Worm (Caenorhabditis elegans) whole organism, L2 larva: ENCODE measurements around the gene btb-7.

Experiments used
- C34F6.9 ChIP-seq: fragments of 150-350 bp; optimal IDR thresholded peaks from 2 replicates; lab custom pipeline; 2014; ENCODE audit warnings: missing biosample characterization, missing genetic modification characterization
- F13H6.1 ChIP-seq: sonication (generic microtip); optimal IDR thresholded peaks from 2 replicates; lab custom pipeline; 2016; ENCODE audit warnings: missing genetic modification characterization, missing compliant biosample characterization
- R02D3.7 ChIP-seq: fragments of 150-350 bp; optimal IDR thresholded peaks from 2 replicates; lab custom pipeline; 2014; ENCODE audit warnings: missing biosample characterization, missing genetic modification characterization
- Y55F3AM.14 ChIP-seq: fragments of 200-800 bp; sonication (Bioruptor generic); optimal IDR thresholded peaks from 2 replicates; lab custom pipeline; 2018; ENCODE audit warnings: mild to moderate bottlenecking, missing genetic modification characterization, missing compliant biosample characterization
- aly-2 ChIP-seq: fragments of 150-350 bp; optimal IDR thresholded peaks from 2 replicates; lab custom pipeline; 2014; ENCODE audit warnings: missing biosample characterization, missing genetic modification characterization
- ama-1 ChIP-seq: fragments of 150-350 bp; optimal IDR thresholded peaks from 2 replicates; lab custom pipeline; 2018; ENCODE audit warnings: inconsistent platforms
- blmp-1 ChIP-seq: sonication (generic microtip); optimal IDR thresholded peaks from 2 replicates; lab custom pipeline; 2017; ENCODE audit warnings: missing genetic modification characterization, mild to moderate bottlenecking, missing compliant biosample characterization, antibody characterized with exemption, moderate library complexity; ENCODE audit not compliant: insufficient read depth
- ceh-82 ChIP-seq: fragments of 150-350 bp; optimal IDR thresholded peaks from 2 replicates; lab custom pipeline; 2014; ENCODE audit warnings: missing biosample characterization, missing genetic modification characterization
- egl-27 ChIP-seq: sonication (generic microtip); optimal IDR thresholded peaks from 3 replicates; lab custom pipeline; 2017; ENCODE audit warnings: missing biosample characterization, missing genetic modification reagents, missing genetic modification characterization
- elt-3 ChIP-seq: sonication (generic microtip); optimal IDR thresholded peaks from 2 replicates; lab custom pipeline; 2017; ENCODE audit warnings: missing biosample characterization, missing genetic modification characterization
- fos-1 ChIP-seq: fragments of 150-350 bp; optimal IDR thresholded peaks from 2 replicates; lab custom pipeline; 2014; ENCODE audit warnings: missing biosample characterization, missing genetic modification characterization
- gmeb-1 ChIP-seq: fragments of 150-350 bp; optimal IDR thresholded peaks from 2 replicates; lab custom pipeline; 2014; ENCODE audit warnings: missing biosample characterization, missing genetic modification characterization
- lin-11 ChIP-seq: fragments of 150-350 bp; sonication (generic microtip); optimal IDR thresholded peaks from 2 replicates; lab custom pipeline; 2014; ENCODE audit warnings: missing biosample characterization, missing genetic modification characterization, inconsistent platforms, mixed read lengths
- lin-39 ChIP-seq: fragments of 150-350 bp; optimal IDR thresholded peaks from 2 replicates; lab custom pipeline; 2014; ENCODE audit warnings: missing biosample characterization, missing genetic modification reagents, missing genetic modification characterization
- lsy-2 ChIP-seq, 2 experiments: fragments of 150-350 bp in 1 of 2; sonication (generic microtip) in 1 of 2; optimal IDR thresholded peaks; 2 replicates each; lab custom pipeline; 2014 to 2017; ENCODE audit warnings: missing biosample characterization in 2 of 2, missing genetic modification characterization in 2 of 2
- mab-5 ChIP-seq: fragments of 150-350 bp; optimal IDR thresholded peaks from 2 replicates; lab custom pipeline; 2014; ENCODE audit warnings: missing biosample characterization, missing genetic modification characterization
- mbf-1 ChIP-seq: sonication (generic microtip); optimal IDR thresholded peaks from 2 replicates; lab custom pipeline; 2017; ENCODE audit warnings: missing biosample characterization, missing genetic modification characterization
- mdl-1 ChIP-seq, 2 experiments: fragments of 150-350 bp in 1 of 2; sonication (generic microtip) in 1 of 2; optimal IDR thresholded peaks; 2 replicates each; lab custom pipeline; 2017; ENCODE audit warnings: missing biosample characterization in 2 of 2, missing genetic modification characterization in 2 of 2
- nhr-10 ChIP-seq: sonication (generic microtip); optimal IDR thresholded peaks from 2 replicates; lab custom pipeline; 2017; ENCODE audit warnings: missing biosample characterization, missing genetic modification characterization
- nhr-11 ChIP-seq: fragments of 150-350 bp; optimal IDR thresholded peaks from 2 replicates; lab custom pipeline; 2014; ENCODE audit warnings: missing biosample characterization, missing genetic modification characterization
- nhr-12 ChIP-seq: fragments of 150-350 bp; optimal IDR thresholded peaks from 2 replicates; lab custom pipeline; 2014; ENCODE audit warnings: missing biosample characterization, missing genetic modification characterization
- nhr-129 ChIP-seq: fragments of 150-350 bp; optimal IDR thresholded peaks from 2 replicates; lab custom pipeline; 2014; ENCODE audit warnings: missing biosample characterization, missing genetic modification characterization
- nhr-21 ChIP-seq: fragments of 150-350 bp; optimal IDR thresholded peaks from 2 replicates; lab custom pipeline; 2014; ENCODE audit warnings: missing biosample characterization, missing genetic modification characterization
- nhr-23 ChIP-seq: fragments of 150-350 bp; optimal IDR thresholded peaks from 2 replicates; lab custom pipeline; 2014; ENCODE audit warnings: missing biosample characterization, missing genetic modification reagents, missing genetic modification characterization
- nhr-237 ChIP-seq: fragments of 150-350 bp; optimal IDR thresholded peaks from 2 replicates; lab custom pipeline; 2014; ENCODE audit warnings: missing biosample characterization, missing genetic modification characterization
- nhr-25 ChIP-seq: fragments of 150-350 bp; sonication (generic microtip); optimal IDR thresholded peaks from 3 replicates; lab custom pipeline; 2014; ENCODE audit warnings: missing biosample characterization, missing genetic modification characterization
- nhr-6 ChIP-seq: fragments of 150-350 bp; optimal IDR thresholded peaks from 2 replicates; lab custom pipeline; 2014; ENCODE audit warnings: missing biosample characterization, missing genetic modification characterization
- nhr-77 ChIP-seq: fragments of 150-350 bp; optimal IDR thresholded peaks from 2 replicates; lab custom pipeline; 2014; ENCODE audit warnings: missing biosample characterization, missing genetic modification characterization
- peb-1 ChIP-seq: fragments of 150-350 bp; optimal IDR thresholded peaks from 2 replicates; lab custom pipeline; 2014; ENCODE audit warnings: missing biosample characterization, missing genetic modification characterization
- sem-4 ChIP-seq: fragments of 150-350 bp; optimal IDR thresholded peaks from 2 replicates; lab custom pipeline; 2014; ENCODE audit warnings: missing biosample characterization, missing genetic modification reagents, missing genetic modification characterization
- skn-1 ChIP-seq: sonication (generic microtip); optimal IDR thresholded peaks from 2 replicates; lab custom pipeline; 2017; ENCODE audit warnings: missing biosample characterization, missing genetic modification characterization
- sma-3 ChIP-seq: sonication (generic microtip); optimal IDR thresholded peaks from 2 replicates; lab custom pipeline; 2016; ENCODE audit warnings: missing genetic modification reagents, missing genetic modification characterization, missing compliant biosample characterization
- unc-62 ChIP-seq: fragments of 150-350 bp; optimal IDR thresholded peaks from 2 replicates; lab custom pipeline; 2014; ENCODE audit warnings: missing biosample characterization, missing genetic modification reagents, missing genetic modification characterization
- zag-1 ChIP-seq: fragments of 150-350 bp; optimal IDR thresholded peaks from 2 replicates; lab custom pipeline; 2014; ENCODE audit warnings: missing biosample characterization, missing genetic modification characterization
- ztf-1 ChIP-seq: fragments of 200-800 bp; sonication (Bioruptor generic); conservative IDR thresholded peaks from 2 replicates; pipeline ENCODE4 v1.3.6; 2022; ENCODE audit warnings: missing genetic modification characterization, missing compliant biosample characterization
- ztf-11 ChIP-seq: sonication (generic microtip); optimal IDR thresholded peaks from 2 replicates; lab custom pipeline; 2017; ENCODE audit warnings: missing biosample characterization, missing genetic modification characterization
- ztf-4 ChIP-seq: fragments of 150-350 bp; optimal IDR thresholded peaks from 2 replicates; lab custom pipeline; 2014; ENCODE audit warnings: missing biosample characterization, missing genetic modification characterization

btb-7 gene

DNA sequence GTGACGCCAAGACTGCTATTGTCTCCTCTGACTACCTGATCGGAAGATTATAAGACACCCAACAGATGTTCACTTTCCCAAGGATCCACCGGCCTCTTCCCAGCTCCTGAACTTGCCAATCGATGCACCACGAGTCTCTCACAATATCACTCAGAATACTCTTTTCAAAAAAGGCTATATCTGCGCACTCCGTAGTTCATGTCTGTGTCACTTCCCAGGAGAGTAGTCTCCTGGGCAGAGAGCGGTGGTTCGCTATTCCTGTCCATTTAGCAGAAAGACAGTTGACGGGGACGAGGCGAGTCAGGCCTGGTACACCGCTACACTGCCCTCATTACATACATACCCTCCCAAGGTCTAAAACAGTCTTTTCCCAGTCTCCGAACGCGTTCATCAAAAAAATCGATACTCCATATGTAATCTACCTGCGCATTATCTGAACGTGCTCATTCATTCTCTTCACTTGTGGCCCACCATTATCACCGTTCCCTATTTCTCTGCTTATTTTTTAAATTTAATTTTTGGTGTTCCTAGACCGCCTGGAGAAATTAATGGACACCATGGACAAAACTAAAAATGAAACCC is 1.8 kb downstream of the btb-7 start, which contains the start of gene btb-6:
Gene btb-6 (plus strand): TSS at position 532 of the 582 bp plus-strand sequence.
- no peak for TF ChIP-seq mab-5 (tag; lab: Kevin White, UChicago)
- TF ChIP-seq, all 48 proteins: peak for 0

DNA sequence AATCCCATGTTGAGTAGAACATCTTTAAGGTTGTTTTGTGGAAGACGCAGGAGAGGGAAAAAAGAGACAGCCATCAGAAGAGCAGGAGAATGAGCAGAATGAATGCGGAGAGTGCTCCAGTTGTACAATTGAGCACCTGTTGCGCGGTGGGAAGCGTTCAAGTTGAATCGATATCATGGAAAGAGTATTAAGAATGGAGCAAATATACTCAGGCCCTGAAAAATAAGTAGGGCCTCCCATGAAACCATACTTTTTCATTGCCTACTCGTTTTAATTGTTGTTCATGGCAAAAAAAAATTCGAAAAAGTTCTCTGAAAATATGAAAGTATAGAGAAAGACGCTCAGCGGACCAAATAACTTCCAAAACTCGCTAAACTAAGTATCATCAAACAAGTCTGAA is 6.1 kb downstream of the btb-7 start, which contains the start of gene fbxb-48:
Gene fbxb-48 (minus strand): TSS at position 101 of the 400 bp plus-strand sequence.
- TF ChIP-seq egl-27 (tag; lab: Kevin White, UChicago) (no peak), R02D3.7 (tag; lab: Kevin White, UChicago) (no peak), zag-1 (tag; lab: Kevin White, UChicago) (no peak), sma-3 (GFP tag; lab: Kevin White, UChicago) (no peak), ztf-4 (tag; lab: Kevin White, UChicago) (no peak), nhr-6 (no peak), nhr-12 (no peak), nhr-77 (tag; lab: Kevin White, UChicago) (no peak), lin-39 (tag; lab: Kevin White, UChicago) (no peak), ceh-82 (tag; lab: Kevin White, UChicago) (no peak), nhr-10 (tag; lab: Kevin White, UChicago) (no peak), nhr-25 (no peak)

DNA sequence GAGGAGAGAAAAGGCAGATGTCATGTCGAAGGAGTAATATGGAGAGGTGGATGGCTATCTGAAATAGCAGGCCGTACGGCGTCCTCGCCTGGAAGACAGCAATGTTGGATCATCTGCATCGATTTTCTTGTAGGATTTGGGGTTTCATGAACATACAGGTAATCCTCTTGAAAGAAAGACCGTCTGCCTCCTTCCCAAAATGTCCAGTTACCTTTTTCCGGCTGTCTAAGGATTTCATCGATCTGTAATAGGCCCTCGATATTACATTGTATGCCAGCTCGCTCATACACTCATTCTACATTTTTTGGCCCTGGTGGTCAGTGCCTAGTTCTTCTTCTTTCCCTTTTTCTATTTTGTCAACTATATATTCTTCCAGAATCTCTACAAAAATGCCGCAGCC is 9.4 kb downstream of the btb-7 start, which contains the start of the genes fbxb-5 and btb-8:
Gene fbxb-5 (minus strand): TSS at position 101 of the 400 bp plus-strand sequence.
Gene btb-8 (plus strand): TSS at position 377 of the 400 bp plus-strand sequence.
- TF ChIP-seq nhr-129 (tag; lab: Kevin White, UChicago) (no peak), ztf-11 (tag; lab: Kevin White, UChicago) (no peak), skn-1 (tag; lab: Kevin White, UChicago) (no peak), egl-27 (tag; lab: Kevin White, UChicago) (no peak), nhr-11 (tag; lab: Kevin White, UChicago) (no peak), blmp-1 (no peak), mbf-1 (tag; lab: Kevin White, UChicago) (no peak), nhr-6 (no peak), sem-4 (tag; lab: Kevin White, UChicago) (no peak), nhr-237 (tag; lab: Kevin White, UChicago) (no peak), aly-2 (no peak), lin-11 (tag; lab: Kevin White, UChicago) (no peak), mdl-1 (tag; optimal IDR thresholded peaks at IDR 0.05; lab: Kevin White, UChicago) (no peak)

DNA sequence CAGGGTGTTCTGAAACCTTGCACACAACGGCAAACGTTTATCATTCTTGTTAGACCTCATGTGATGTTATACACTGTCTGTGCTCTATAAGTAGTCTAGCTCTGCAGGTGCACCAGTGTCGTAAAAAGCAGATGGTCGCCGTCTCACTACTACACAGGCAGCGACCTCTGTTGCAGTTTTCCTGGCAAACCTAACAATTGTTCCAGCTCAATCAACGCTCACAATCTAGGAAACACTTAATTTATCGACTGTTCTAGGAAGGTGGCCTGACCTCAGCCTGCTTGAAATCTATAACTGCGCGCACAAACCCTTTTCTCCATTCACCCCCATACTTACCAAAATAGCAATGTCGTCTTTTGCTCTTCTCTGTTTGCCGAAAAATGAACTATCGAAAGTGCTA is 11.3 kb downstream of the btb-7 start, which contains the start of gene fbxb-11:
Gene fbxb-11 (plus strand): TSS at position 301 of the 400 bp plus-strand sequence.
- TF ChIP-seq ztf-1 (GFP tag; lab: Robert Waterston, UW) (no peak), peb-1 (no peak), gmeb-1 (tag; lab: Kevin White, UChicago) (no peak), nhr-10 (tag; lab: Kevin White, UChicago) (no peak)

DNA sequence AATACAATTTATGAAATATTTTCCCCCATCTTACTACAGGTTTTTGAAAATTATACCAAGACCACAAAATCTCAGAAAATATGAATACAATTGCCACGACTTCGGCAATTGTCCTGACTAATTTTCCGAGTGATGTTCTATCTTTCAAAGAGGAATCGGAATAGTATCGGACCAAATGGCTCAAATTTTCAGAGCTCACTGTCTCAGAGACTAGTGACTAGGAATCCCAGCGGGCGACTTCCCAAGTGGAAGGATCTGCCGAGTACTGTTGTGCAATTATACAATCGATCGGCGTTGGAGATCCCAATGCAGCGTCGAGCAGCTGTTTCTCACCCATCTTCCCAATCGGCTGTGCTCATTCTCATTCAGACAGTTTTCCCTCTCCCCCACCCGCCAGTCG is 12.7 kb downstream of the btb-7 start, which contains the start of gene F45C12.17:
Gene F45C12.17 (plus strand): TSS at position 377 of the 400 bp plus-strand sequence.
- TF ChIP-seq blmp-1 (no peak), aly-2 (no peak), F13H6.1 (no peak), unc-62 (GFP tag; lab: Kevin White, UChicago) (no peak), elt-3 (tag; lab: Kevin White, UChicago) (no peak), skn-1 (tag; lab: Kevin White, UChicago) (no peak), ama-1 (lab: Kevin White, UChicago) (no peak), C34F6.9 (no peak), ztf-1 (GFP tag; lab: Robert Waterston, UW) (no peak), Y55F3AM.14 (GFP tag; lab: Kevin White, UChicago) (no peak), nhr-23 (tag; lab: Kevin White, UChicago) (no peak), fos-1 (no peak), lsy-2 (tag; optimal IDR thresholded peaks at IDR 0.05; lab: Kevin White, UChicago) (no peak), nhr-21 (tag; lab: Kevin White, UChicago) (no peak)
